Fruit fly (Drosophila melanogaster): Measurements from ENCODE around the gene CG33099.

DNA sequence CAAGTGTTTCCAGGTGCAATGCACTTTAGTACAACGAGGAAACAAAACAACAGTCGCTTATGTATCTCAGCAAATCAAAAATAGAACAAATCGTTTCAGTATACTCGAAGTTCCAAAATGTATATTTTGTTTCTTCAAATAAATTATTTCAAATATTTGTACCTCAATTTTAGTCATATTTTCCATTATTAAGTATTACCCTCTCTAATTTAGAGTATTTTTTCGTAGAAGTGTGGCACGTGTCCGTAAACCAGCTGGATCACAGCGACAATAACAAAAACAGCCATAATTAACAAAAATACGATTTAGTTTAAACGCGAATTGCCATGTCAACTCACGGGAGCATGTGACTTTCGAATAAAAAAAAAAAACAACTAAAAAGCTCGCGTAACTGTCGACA lies 11.6 kb downstream of the CG33099 start:
- TF ChIP-seq CG17328 (GFP tag; IDR thresholded peaks at IDR 0.05) (no peak), kay (GFP tag; optimal IDR thresholded peaks at IDR 0.05) (no peak), onecut (GFP tag; IDR thresholded peaks at IDR 0.05) (no peak), h (optimal IDR thresholded peaks at IDR 0.05) (no peak), fu2 (GFP tag; optimal IDR thresholded peaks at IDR 0.05) (no peak), CG10979 (tag; optimal IDR thresholded peaks at IDR 0.05) (no peak), dpn (GFP tag; optimal IDR thresholded peaks at IDR 0.05) (no peak), ind (GFP tag; optimal IDR thresholded peaks at IDR 0.05) (no peak), chn (GFP tag; optimal IDR thresholded peaks at IDR 0.05) (no peak)

Data from whole organism, embryonic.